Fruit fly (Drosophila melanogaster): ENCODE data around the gene CG12091.

CG12091 gene

DNA sequence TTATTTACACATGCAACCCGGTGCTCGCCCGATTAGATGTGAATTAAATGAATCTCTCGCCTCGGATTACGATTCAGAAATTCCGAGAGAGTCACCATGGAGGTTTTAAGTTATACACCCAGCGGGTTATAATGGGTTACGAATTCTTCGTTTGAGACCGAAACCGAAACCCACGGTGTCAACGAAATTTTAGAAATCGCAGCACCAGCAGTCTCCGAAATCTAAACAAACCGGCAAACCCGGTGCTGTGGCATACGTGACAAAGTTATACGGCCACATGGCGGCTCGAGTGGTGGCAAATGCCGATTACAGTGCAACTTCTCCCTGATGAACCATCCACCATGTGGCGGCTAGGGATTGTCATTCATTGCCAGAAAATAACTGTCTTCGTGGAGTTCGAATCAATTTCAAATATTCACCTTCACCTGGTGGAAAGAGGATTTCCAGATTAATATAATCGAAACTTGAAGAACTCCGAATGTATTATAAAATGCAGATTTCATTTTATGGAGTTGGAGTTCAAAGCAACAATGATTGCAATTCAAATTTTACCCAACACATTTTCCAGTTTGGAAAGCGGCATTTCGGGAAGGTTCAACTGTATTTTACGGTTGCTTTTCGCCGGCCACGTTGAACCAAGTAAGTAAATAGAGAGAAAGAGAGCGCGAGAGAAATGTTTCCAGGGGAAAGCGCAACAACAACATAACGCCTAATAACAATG lies 20.7 kb downstream of the CG12091 start (continued):
- TF ChIP-seq abd-A (tag; optimal IDR thresholded peaks at IDR 0.05) (no peak), Fer2 (tag; optimal IDR thresholded peaks at IDR 0.05) (no peak), tgo (GFP tag; IDR thresholded peaks at IDR 0.05) (peak; percentile 61), repo (GFP tag; optimal IDR thresholded peaks at IDR 0.05) (peak; percentile 43), eyg (GFP tag; optimal IDR thresholded peaks at IDR 0.05) (peak; percentile 7), Aef1 (GFP tag; IDR thresholded peaks at IDR 0.05) (peak; percentile 37; the same call in 1 of the 3 replicates), CG32767 (GFP tag; IDR thresholded peaks at IDR 0.05) (peak; percentile 62), tna (GFP tag; IDR thresholded peaks at IDR 0.05; ENCODE audit: partially characterized antibody) (no peak), CG17612 (GFP tag; IDR thresholded peaks at IDR 0.05) (no peak), CG10462 (GFP tag; optimal IDR thresholded peaks at IDR 0.05) (peak; percentile 63), YL-1 (GFP tag; optimal IDR thresholded peaks at IDR 0.05) (peak; percentile 54), Hand (GFP tag; optimal IDR thresholded peaks at IDR 0.05) (no peak), Hr39 (optimal IDR thresholded peaks at IDR 0.05) (no peak), CG16815 (GFP tag; optimal IDR thresholded peaks at IDR 0.05) (peak; percentile 70), CG8290 (GFP tag; optimal IDR thresholded peaks at IDR 0.05) (peak; percentile 33), CG8290 (tag; optimal IDR thresholded peaks at IDR 0.05) (peak; percentile 36 to 40), Usf (GFP tag; optimal IDR thresholded peaks at IDR 0.05) (peak; percentile 58), Dp (GFP tag; optimal IDR thresholded peaks at IDR 0.05) (no peak), CG12769 (tag; optimal IDR thresholded peaks at IDR 0.05) (peak; percentile 39), D (optimal IDR thresholded peaks at IDR 0.05) (no peak), D (GFP tag; optimal IDR thresholded peaks at IDR 0.05) (peak; percentile 80), prd (optimal IDR thresholded peaks at IDR 0.05) (no peak), prd (GFP tag; IDR thresholded peaks at IDR 0.05) (peak; percentile 79), CG6854 (GFP tag; optimal IDR thresholded peaks at IDR 0.05) (no peak), CG3847 (GFP tag; IDR thresholded peaks at IDR 0.05) (peak; percentile 11; the same call in 1 of the 2 replicates), Mes4 (GFP tag; optimal IDR thresholded peaks at IDR 0.05) (peak; percentile 57), inv (GFP tag; IDR thresholded peaks at IDR 0.05; ENCODE audit: partially characterized antibody) (no peak), CG11696 (GFP tag; IDR thresholded peaks at IDR 0.05) (no peak), ara (GFP tag; IDR thresholded peaks at IDR 0.05) (peak; percentile 72), CG4854 (GFP tag; optimal IDR thresholded peaks at IDR 0.05) (peak; percentile 22), Tbp (GFP tag; optimal IDR thresholded peaks at IDR 0.05) (no peak), cato (GFP tag; optimal IDR thresholded peaks at IDR 0.05; ENCODE audit: borderline replicate concordance) (peak; percentile 12), ci (GFP tag; IDR thresholded peaks at IDR 0.05) (peak; percentile 78; the same call in 2 of the 3 replicates), D19A (tag; optimal IDR thresholded peaks at IDR 0.05) (peak; percentile 67), CoRest (tag; optimal IDR thresholded peaks at IDR 0.05) (peak; percentile 80), Dll (GFP tag; IDR thresholded peaks at IDR 0.05; ENCODE audit: partially characterized antibody) (no peak), Hsf (GFP tag; optimal IDR thresholded peaks at IDR 0.05) (peak; percentile 73), tx (GFP tag; optimal IDR thresholded peaks at IDR 0.05) (peak; percentile 52), wor (GFP tag; IDR thresholded peaks at IDR 0.05) (peak; percentile 76), BtbVII (GFP tag; optimal IDR thresholded peaks at IDR 0.05) (peak; percentile 26), Ada2b (GFP tag; IDR thresholded peaks at IDR 0.05) (peak; percentile 66), CG11456 (GFP tag; IDR thresholded peaks at IDR 0.05) (no peak), Meics (GFP tag; optimal IDR thresholded peaks at IDR 0.05) (peak; percentile 18), stwl (tag; optimal IDR thresholded peaks at IDR 0.05) (no peak), Elba2 (GFP tag; optimal IDR thresholded peaks at IDR 0.05) (no peak), CG31224 (GFP tag; IDR thresholded peaks at IDR 0.05) (no peak), grn (GFP tag; optimal IDR thresholded peaks at IDR 0.05) (no peak), CG6654 (GFP tag; optimal IDR thresholded peaks at IDR 0.05) (peak; percentile 41), dmrt11E (tag; optimal IDR thresholded peaks at IDR 0.05) (peak; percentile 78), CG9932 (GFP tag; IDR thresholded peaks at IDR 0.05) (peak; percentile 25; the same call in 1 of the 2 replicates), Spps (tag; optimal IDR thresholded peaks at IDR 0.05) (peak; percentile 35)
